Fruit fly (Drosophila melanogaster) whole organism, adult: ENCODE results near the gene RAF2.

Source experiments
- CG11617 ChIP-seq: fragments of 200-800 bp; sonication (Bioruptor generic); optimal IDR thresholded peaks from 2 replicates; lab custom pipeline; 2017; ENCODE audit warnings: mild to moderate bottlenecking, missing biosample characterization, missing genetic modification reagents, missing genetic modification characterization
- CG1620 ChIP-seq: fragments of 200-800 bp; sonication (Bioruptor generic); optimal IDR thresholded peaks from 2 replicates; lab custom pipeline; 2016; ENCODE audit warnings: missing biosample characterization, missing genetic modification characterization
- CG33017 ChIP-seq: fragments of 200-800 bp; sonication (Bioruptor generic); optimal IDR thresholded peaks from 2 replicates; lab custom pipeline; 2018; ENCODE audit warnings: missing biosample characterization, mild to moderate bottlenecking, missing genetic modification characterization, moderate library complexity
- CG5204 ChIP-seq: fragments of 200-800 bp; sonication (Bioruptor generic); optimal IDR thresholded peaks from 2 replicates; lab custom pipeline; 2016; ENCODE audit warnings: missing biosample characterization, missing genetic modification characterization
- CG7101 ChIP-seq: fragments of 200-800 bp; sonication (Bioruptor generic); optimal IDR thresholded peaks from 2 replicates; lab custom pipeline; 2018; ENCODE audit warnings: missing biosample characterization, mild to moderate bottlenecking, missing genetic modification characterization, moderate library complexity
- Mnt ChIP-seq: fragments of 200-800 bp; sonication (Bioruptor generic); optimal IDR thresholded peaks from 2 replicates; lab custom pipeline; 2016; ENCODE audit warnings: missing biosample characterization, mild to moderate bottlenecking, missing genetic modification characterization
- bab1 ChIP-seq: fragments of 200-800 bp; sonication (Bioruptor generic); optimal IDR thresholded peaks from 3 replicates; lab custom pipeline; 2019; ENCODE audit warnings: missing biosample characterization, mild to moderate bottlenecking, missing genetic modification characterization, moderate library complexity
- cic ChIP-seq: fragments of 200-800 bp; sonication (Bioruptor generic); optimal IDR thresholded peaks from 2 replicates; lab custom pipeline; 2017; ENCODE audit warnings: missing biosample characterization, mild to moderate bottlenecking, missing genetic modification characterization, moderate library complexity
- cnc ChIP-seq, 2 experiments: fragments of >200 bp; optimal IDR thresholded peaks; 2 replicates each; lab custom pipeline; 2017
- kay ChIP-seq: fragments of 200-800 bp; sonication (Bioruptor generic); peaks from one replicate; lab custom pipeline; 2016; ENCODE audit warnings: missing biosample characterization, missing genetic modification characterization, borderline replicate concordance

dm6 chr3L:16347914-16348313, 38.2 kb upstream of the RAF2 start, which contains the start of gene mRpS34:
- TF ChIP-seq CG1620 (no peak), kay (GFP tag; lab: Kevin White, UChicago) (no peak), CG33017 (tag; lab: Kevin White, UChicago) (no peak), cnc (optimal IDR thresholded peaks at IDR 0.05; lab: Kevin White, UChicago) (no peak), CG7101 (tag; lab: Kevin White, UChicago) (no peak), cic (no peak), CG5204 (GFP tag; lab: Kevin White, UChicago) (no peak), bab1 (no peak), CG11617 (GFP tag; lab: Kevin White, UChicago) (no peak), Mnt (GFP tag; lab: Kevin White, UChicago) (no peak)
